Fruit fly (Drosophila melanogaster) whole organism, wandering third instar larva: Measurements from ENCODE around the gene CG5882.

Experiments
- Abd-B ChIP-seq: fragments of >200 bp; optimal IDR thresholded peaks from 2 replicates; lab custom pipeline; 2017; ENCODE audit warnings: missing biosample characterization, missing genetic modification characterization
- CG32264 ChIP-seq: fragments of 200-800 bp; sonication (Bioruptor generic); optimal IDR thresholded peaks from 2 replicates; lab custom pipeline; 2016; ENCODE audit warnings: missing biosample characterization, missing genetic modification characterization
- CrebA ChIP-seq: fragments of 200-800 bp; sonication (Bioruptor generic); optimal IDR thresholded peaks from 2 replicates; lab custom pipeline; 2016; ENCODE audit warnings: missing biosample characterization, mild to moderate bottlenecking, missing genetic modification characterization, borderline replicate concordance
- Dfd ChIP-seq: fragments of >200 bp; optimal IDR thresholded peaks from 2 replicates; lab custom pipeline; 2017; ENCODE audit warnings: missing biosample characterization, missing genetic modification characterization
- HLH106 ChIP-seq: fragments of 200-800 bp; optimal IDR thresholded peaks from 3 replicates; lab custom pipeline; 2019; ENCODE audit warnings: missing biosample characterization, mild to moderate bottlenecking, missing genetic modification characterization, moderate library complexity
- Hnf4 ChIP-seq: fragments of 200-800 bp; sonication (Bioruptor generic); optimal IDR thresholded peaks from 2 replicates; lab custom pipeline; 2016; ENCODE audit warnings: missing biosample characterization, mild to moderate bottlenecking, missing genetic modification characterization
- Hr78 ChIP-seq: fragments of >200 bp; optimal IDR thresholded peaks from 2 replicates; lab custom pipeline; 2017; ENCODE audit warnings: missing biosample characterization, missing genetic modification characterization
- Hr83 ChIP-seq: fragments of 200-300 bp; sonication (Bioruptor generic); optimal IDR thresholded peaks from 2 replicates; lab custom pipeline; 2016; ENCODE audit warnings: missing biosample characterization, mild to moderate bottlenecking, missing genetic modification characterization, moderate library complexity; ENCODE audit not compliant: poor library complexity, severe bottlenecking
- Jra ChIP-seq: sonication (Bioruptor generic); optimal IDR thresholded peaks from 2 replicates; lab custom pipeline; 2016; ENCODE audit warnings: missing biosample characterization, missing genetic modification characterization
- Mio ChIP-seq: sonication (Bioruptor generic); optimal IDR thresholded peaks from 2 replicates; lab custom pipeline; 2016; ENCODE audit warnings: missing biosample characterization, missing genetic modification characterization
- Myc ChIP-seq: fragments of >200 bp; optimal IDR thresholded peaks from 2 replicates; lab custom pipeline; 2017
- N ChIP-seq: fragments of >200 bp; optimal IDR thresholded peaks from 2 replicates; lab custom pipeline; 2018; ENCODE audit warnings: missing biosample characterization, missing external identifiers, missing genetic modification characterization
- OdsH ChIP-seq: fragments of 200-800 bp; sonication (Bioruptor generic); optimal IDR thresholded peaks from 2 replicates; lab custom pipeline; 2016; ENCODE audit warnings: missing biosample characterization, mild to moderate bottlenecking, missing genetic modification characterization
- Rel ChIP-seq, 2 experiments: fragments of 200-800 bp; sonication (Bioruptor generic) in 1 of 2; optimal IDR thresholded peaks; 2 replicates in 1 of 2; 3 replicates in 1 of 2; lab custom pipeline; 2016 to 2019; ENCODE audit warnings: mild to moderate bottlenecking in 2 of 2, missing biosample characterization in 2 of 2, missing genetic modification characterization in 2 of 2, moderate library complexity in 1 of 2
- Sp1 ChIP-seq: fragments of 200-800 bp; sonication (Bioruptor generic); optimal IDR thresholded peaks from 3 replicates; lab custom pipeline; 2019; ENCODE audit warnings: missing biosample characterization, mild to moderate bottlenecking, missing genetic modification characterization, moderate library complexity
- Vsx2 ChIP-seq: fragments of 200-300, 225-300 bp; sonication (Bioruptor generic); optimal IDR thresholded peaks from 2 replicates; lab custom pipeline; 2018; ENCODE audit warnings: missing biosample characterization, missing genetic modification characterization; ENCODE audit not compliant: partially characterized antibody
- br ChIP-seq: fragments of 200-800 bp; sonication (Bioruptor generic); optimal IDR thresholded peaks from 2 replicates; lab custom pipeline; 2016; ENCODE audit warnings: missing biosample characterization, missing genetic modification characterization
- brk ChIP-seq: fragments of 200-800 bp; sonication (Bioruptor generic); optimal IDR thresholded peaks from 2 replicates; lab custom pipeline; 2016; ENCODE audit warnings: missing biosample characterization, mild to moderate bottlenecking, missing genetic modification characterization
- dl ChIP-seq, 2 experiments: fragments of 175-275, 200-275 bp in 1 of 2; fragments of 200-275 bp in 1 of 2; sonication (Bioruptor generic); optimal IDR thresholded peaks; lab custom pipeline; 2018; ENCODE audit warnings: mild to moderate bottlenecking in 2 of 2, missing biosample characterization in 2 of 2, missing genetic modification characterization in 2 of 2, moderate library complexity in 2 of 2; ENCODE audit not compliant: partially characterized antibody in 2 of 2, insufficient read depth in 1 of 2
- dmrt93B ChIP-seq: fragments of 200-800 bp; sonication (Bioruptor generic); optimal IDR thresholded peaks from 2 replicates; lab custom pipeline; 2018; ENCODE audit warnings: missing biosample characterization, mild to moderate bottlenecking, missing genetic modification characterization
- dsf ChIP-seq: sonication (Bioruptor generic); optimal IDR thresholded peaks from 2 replicates; lab custom pipeline; 2016; ENCODE audit warnings: missing biosample characterization, missing genetic modification characterization, borderline replicate concordance
- ey ChIP-seq: fragments of 200-800 bp; sonication (Bioruptor generic); optimal IDR thresholded peaks from 2 replicates; lab custom pipeline; 2016; ENCODE audit warnings: missing biosample characterization, missing genetic modification characterization
- foxo ChIP-seq, 2 experiments: fragments of 200-800 bp; sonication (Bioruptor generic); optimal IDR thresholded peaks; 2 replicates in 1 of 2; 3 replicates in 1 of 2; lab custom pipeline; 2016 to 2017; ENCODE audit warnings: missing biosample characterization in 2 of 2, missing genetic modification characterization in 2 of 2
- fru ChIP-seq: fragments of 200-800 bp; sonication (Bioruptor generic); optimal IDR thresholded peaks from 3 replicates; lab custom pipeline; 2016; ENCODE audit warnings: missing biosample characterization, mild to moderate bottlenecking, missing genetic modification characterization
- h ChIP-seq: fragments of 200-800 bp; sonication (Bioruptor generic); optimal IDR thresholded peaks from 3 replicates; lab custom pipeline; 2016; ENCODE audit warnings: missing biosample characterization, mild to moderate bottlenecking, missing genetic modification characterization
- jim ChIP-seq: fragments of 175-275, 200-325 bp; sonication (Bioruptor generic); optimal IDR thresholded peaks from 2 replicates; lab custom pipeline; 2016; ENCODE audit warnings: missing biosample characterization, mild to moderate bottlenecking, missing genetic modification characterization
- lola ChIP-seq: fragments of >200 bp; optimal IDR thresholded peaks from 2 replicates; lab custom pipeline; 2017; ENCODE audit warnings: missing biosample characterization, missing genetic modification characterization
- psq ChIP-seq: fragments of 200-800 bp; sonication (Bioruptor generic); optimal IDR thresholded peaks from 3 replicates; lab custom pipeline; 2017; ENCODE audit warnings: missing biosample characterization, mild to moderate bottlenecking, missing genetic modification characterization, moderate library complexity
- rgr ChIP-seq: fragments of 200-800 bp; sonication (Bioruptor generic); optimal IDR thresholded peaks from 3 replicates; lab custom pipeline; 2016; ENCODE audit warnings: missing biosample characterization, mild to moderate bottlenecking, missing genetic modification characterization
- woc ChIP-seq: sonication (Bioruptor generic); optimal IDR thresholded peaks from 2 replicates; lab custom pipeline; 2016; ENCODE audit warnings: missing biosample characterization, mild to moderate bottlenecking, missing genetic modification characterization

Gene CG5882

dm6 chr3R:27092843-27093242 is 25.6 kb upstream of the CG5882 start, which contains the start of gene CG14258:
TSS of gene CG14258 (plus strand) at chr3R:27093143.
- TF ChIP-seq ey (GFP tag; lab: Kevin White, UChicago) (no peak), OdsH (no peak), Dfd (no peak), Rel (GFP tag; optimal IDR thresholded peaks at IDR 0.05; lab: Kevin White, UChicago) (no peak), Rel (tag; optimal IDR thresholded peaks at IDR 0.05; lab: Kevin White, UChicago) (no peak), CG32264 (GFP tag; lab: Kevin White, UChicago) (no peak), foxo (GFP tag; optimal IDR thresholded peaks at IDR 0.05; lab: Kevin White, UChicago) (no peak), woc (no peak), rgr (GFP tag; lab: Kevin White, UChicago) (no peak), HLH106 (no peak), Myc (lab: Kevin White, UChicago) (no peak), fru (GFP tag; lab: Kevin White, UChicago) (no peak)

- TF ChIP-seq Hnf4 (GFP tag; lab: Kevin White, UChicago) (no peak), brk (GFP tag; lab: Kevin White, UChicago) (no peak), Myc (lab: Kevin White, UChicago) (no peak), Abd-B (GFP tag; lab: Kevin White, UChicago) (no peak), Jra (GFP tag; lab: Kevin White, UChicago) (no peak)
Observed at dm6 chr3R:27094233-27094632, 24.2 kb upstream of the CG5882 start, which contains the start of gene CG14259. TSS of gene CG14259 (plus strand) at chr3R:27094533.

- TF ChIP-seq rgr (GFP tag; lab: Kevin White, UChicago) (no peak), Hr83 (GFP tag; lab: Kevin White, UChicago) (no peak), Mio (GFP tag; lab: Kevin White, UChicago) (no peak), lola (GFP tag; lab: Kevin White, UChicago) (no peak), Hr78 (GFP tag; lab: Kevin White, UChicago) (no peak)
Observed at dm6 chr3R:27098638-27099037, 19.8 kb upstream of the CG5882 start.

- TF ChIP-seq jim (GFP tag; lab: Kevin White, UChicago) (no peak), OdsH (no peak), Sp1 (no peak), N (GFP tag; lab: Kevin White, UChicago) (no peak), Dfd (no peak), Abd-B (GFP tag; lab: Kevin White, UChicago) (no peak), Vsx2 (GFP tag; lab: Kevin White, UChicago) (no peak), psq (GFP tag; lab: Kevin White, UChicago) (no peak), lola (GFP tag; lab: Kevin White, UChicago) (no peak), brk (GFP tag; lab: Kevin White, UChicago) (no peak), CrebA (GFP tag; lab: Kevin White, UChicago) (no peak), dmrt93B (GFP tag; lab: Kevin White, UChicago) (no peak), HLH106 (no peak), Jra (GFP tag; lab: Kevin White, UChicago) (no peak), Hr78 (GFP tag; lab: Kevin White, UChicago) (no peak)
Observed at dm6 chr3R:27099579-27099978, 18.9 kb upstream of the CG5882 start, which contains the start of gene eater. TSS of gene eater (minus strand) at chr3R:27099679.

- TF ChIP-seq foxo (GFP tag; optimal IDR thresholded peaks at IDR 0.05; lab: Kevin White, UChicago) (no peak), psq (GFP tag; lab: Kevin White, UChicago) (no peak), h (GFP tag; lab: Kevin White, UChicago) (no peak), Hr83 (GFP tag; lab: Kevin White, UChicago) (no peak), br (GFP tag; lab: Kevin White, UChicago) (no peak), dmrt93B (GFP tag; lab: Kevin White, UChicago) (no peak), fru (GFP tag; lab: Kevin White, UChicago) (no peak), dsf (GFP tag; lab: Kevin White, UChicago) (no peak), dl (GFP tag; optimal IDR thresholded peaks at IDR 0.05; lab: Kevin White, UChicago; ENCODE audit: insufficient read depth in 1 of 2, partially characterized antibody in 2 of 2) (no peak), Mio (GFP tag; lab: Kevin White, UChicago) (no peak)
Observed at dm6 chr3R:27100930-27101329, 17.5 kb upstream of the CG5882 start, which contains the start of gene Jhbp11. TSS of gene Jhbp11 (plus strand) at chr3R:27101230.
